Worm (Caenorhabditis elegans): Measurements from ENCODE around the gene unc-46.

The unc-46 gene

ce11 chrV:5069440-5069839, 29.4 kb downstream of the unc-46 start, which contains the start of gene Y58A7A.1:
Y58A7A.1 (minus strand) TSS chrV:5069540.
- no peak for TF ChIP-seq sox-4 (tag; optimal IDR thresholded peaks at IDR 0.05)
- TF ChIP-seq egl-13 (tag; optimal IDR thresholded peaks at IDR 0.05) = no peak
- TF ChIP-seq ces-1 (GFP tag; optimal IDR thresholded peaks at IDR 0.05) = no peak
- TF ChIP-seq ztf-11 (tag; optimal IDR thresholded peaks at IDR 0.05) = no peak
- TF ChIP-seq zag-1 (tag; optimal IDR thresholded peaks at IDR 0.05) = no peak
- no peak for TF ChIP-seq lin-39 (tag; optimal IDR thresholded peaks at IDR 0.05)
- no peak for TF ChIP-seq nhr-85 (tag)
- TF ChIP-seq jun-1 (tag; optimal IDR thresholded peaks at IDR 0.05) = no peak
- no peak for TF ChIP-seq hlh-4 (tag; optimal IDR thresholded peaks at IDR 0.05)
- no peak for TF ChIP-seq nhr-12 (tag; optimal IDR thresholded peaks at IDR 0.05)
- TF ChIP-seq isw-1 (GFP tag; IDR thresholded peaks at IDR 0.05) = no peak
- no peak for TF ChIP-seq sup-37 (GFP tag; optimal IDR thresholded peaks at IDR 0.05)

ce11 chrV:5067390-5067789, 31.4 kb downstream of the unc-46 start:
- peak; percentile 85 for TF ChIP-seq elt-2 (tag; optimal IDR thresholded peaks at IDR 0.05)
- TF ChIP-seq pqm-1 (tag; optimal IDR thresholded peaks at IDR 0.05) = peak; percentile 51
- no peak for TF ChIP-seq hpl-2 (GFP tag; optimal IDR thresholded peaks at IDR 0.05)

- no peak for TF ChIP-seq sox-4 (tag; optimal IDR thresholded peaks at IDR 0.05)
- TF ChIP-seq fkh-8 (tag; optimal IDR thresholded peaks at IDR 0.05) = peak; percentile 79
- TF ChIP-seq mep-1 (tag; optimal IDR thresholded peaks at IDR 0.05) = no peak
- no peak for TF ChIP-seq aly-2 (tag; optimal IDR thresholded peaks at IDR 0.05)
- peak; percentile 57 for TF ChIP-seq nhr-71 (tag; optimal IDR thresholded peaks at IDR 0.05)
- peak; percentile 80 for TF ChIP-seq blmp-1 (tag; optimal IDR thresholded peaks at IDR 0.05)
- TF ChIP-seq hlh-17 (GFP tag; optimal IDR thresholded peaks at IDR 0.05; ENCODE audit: borderline replicate concordance) = no peak
- TF ChIP-seq nhr-237 (tag; optimal IDR thresholded peaks at IDR 0.05) = no peak
- TF ChIP-seq fkh-10 (GFP tag; optimal IDR thresholded peaks at IDR 0.05) = peak; percentile 73
- no peak for TF ChIP-seq vab-15 (tag; optimal IDR thresholded peaks at IDR 0.05)
- TF ChIP-seq C04F5.9 (tag; optimal IDR thresholded peaks at IDR 0.05) = no peak
- TF ChIP-seq elt-2 (tag; optimal IDR thresholded peaks at IDR 0.05) = peak; percentile 48
- TF ChIP-seq ceh-82 (tag; optimal IDR thresholded peaks at IDR 0.05) = peak in 2 of 3 experiments; percentile 27 to 60
- TF ChIP-seq lin-13 (GFP tag; optimal IDR thresholded peaks at IDR 0.05) = peak; percentile 8
- TF ChIP-seq egl-13 (tag; optimal IDR thresholded peaks at IDR 0.05) = peak; percentile 28
- peak; percentile 18 for TF ChIP-seq unc-130 (tag; optimal IDR thresholded peaks at IDR 0.05)
- TF ChIP-seq dsc-1 (tag; optimal IDR thresholded peaks at IDR 0.05) = peak; percentile 15
- no peak for TF ChIP-seq unc-98 (GFP tag; IDR thresholded peaks at IDR 0.05)
- TF ChIP-seq nhr-76 (tag; optimal IDR thresholded peaks at IDR 0.05) = no peak
- TF ChIP-seq elt-3 (tag; optimal IDR thresholded peaks at IDR 0.05) = no peak
- TF ChIP-seq ceh-90 (tag; optimal IDR thresholded peaks at IDR 0.05) = no peak
- TF ChIP-seq unc-30 (tag; optimal IDR thresholded peaks at IDR 0.05) = no peak
- no peak for TF ChIP-seq unc-62 (GFP tag; optimal IDR thresholded peaks at IDR 0.05)
- peak; percentile 24 for TF ChIP-seq ceh-8 (GFP tag; optimal IDR thresholded peaks at IDR 0.05)
- TF ChIP-seq isw-1 (GFP tag; IDR thresholded peaks at IDR 0.05) = peak; percentile 36
- peak; percentile 24 for TF ChIP-seq mef-2 (tag; optimal IDR thresholded peaks at IDR 0.05)
- no peak for TF ChIP-seq mdl-1 (tag; optimal IDR thresholded peaks at IDR 0.05)
- TF ChIP-seq sup-37 (GFP tag; optimal IDR thresholded peaks at IDR 0.05) = no peak
- TF ChIP-seq mab-9 (GFP tag; IDR thresholded peaks at IDR 0.05) = no peak
- TF ChIP-seq skn-1 (tag; optimal IDR thresholded peaks at IDR 0.05) = no peak
- no peak for TF ChIP-seq grh-1 (GFP tag; IDR thresholded peaks at IDR 0.05)
- TF ChIP-seq nhr-85 (tag) = peak; percentile 51
- TF ChIP-seq efl-3 (GFP tag; optimal IDR thresholded peaks at IDR 0.05) = no peak
- peak; percentile 62 for TF ChIP-seq nhr-47 (tag; optimal IDR thresholded peaks at IDR 0.05)
- no peak for TF ChIP-seq F16B12.6 (tag; optimal IDR thresholded peaks at IDR 0.05)
- TF ChIP-seq xbp-1 (tag; optimal IDR thresholded peaks at IDR 0.05) = peak; percentile 10
- TF ChIP-seq nhr-20 (tag; optimal IDR thresholded peaks at IDR 0.05) = peak; percentile 44
- no peak for TF ChIP-seq nhr-84 (tag; optimal IDR thresholded peaks at IDR 0.05)
- TF ChIP-seq hlh-4 (tag; optimal IDR thresholded peaks at IDR 0.05) = no peak
- peak; percentile 6 for TF ChIP-seq rnt-1 (tag; optimal IDR thresholded peaks at IDR 0.05)
Observed at ce11 chrV:5064761-5065421, 33.9 kb downstream of the unc-46 start, which contains the start of gene mlk-1. mlk-1 (minus strand) TSS chrV:5064811.

All from whole organism, L1 larva.